Fruit fly (Drosophila melanogaster) whole organism, embryonic: ENCODE measurements around the gene usp.

Experiments used
- Ada2b ChIP-seq: fragments of 200-800 bp; sonication (Bioruptor generic); IDR thresholded peaks from 2 replicates; pipeline ENCODE4 v1.3.6; 2022; ENCODE audit warnings: missing biosample characterization, missing genetic modification characterization
- Atf-2 ChIP-seq: fragments of 200-800 bp; sonication (Bioruptor generic); optimal IDR thresholded peaks from 2 replicates; lab custom pipeline; 2016; ENCODE audit warnings: missing biosample characterization, missing genetic modification characterization
- Atf3 ChIP-seq: fragments of 200-800 bp; sonication (Bioruptor generic); optimal IDR thresholded peaks from 3 replicates; lab custom pipeline; 2016; ENCODE audit warnings: missing biosample characterization, missing genetic modification characterization
- Atf6 ChIP-seq: fragments of 200-800 bp; sonication (Bioruptor generic); IDR thresholded peaks from 2 replicates; pipeline ENCODE4 v1.3.6; 2022; ENCODE audit warnings: missing biosample characterization, missing genetic modification characterization
- B-H1 ChIP-seq: fragments of 200-800 bp; sonication (Bioruptor generic); IDR thresholded peaks from 3 replicates; pipeline ENCODE4 v1.3.6; 2022; ENCODE audit warnings: missing biosample characterization, missing genetic modification characterization
- B-H2 ChIP-seq: fragments of 200-800 bp; sonication (Bioruptor generic); optimal IDR thresholded peaks from 2 replicates; lab custom pipeline; 2018; ENCODE audit warnings: missing biosample characterization, mild to moderate bottlenecking, missing genetic modification characterization
- CG10565 ChIP-seq: fragments of 200-800 bp; sonication (Bioruptor generic); optimal IDR thresholded peaks from 3 replicates; lab custom pipeline; 2016; ENCODE audit warnings: missing biosample characterization, mild to moderate bottlenecking, missing genetic modification characterization
- CG10979 ChIP-seq: fragments of 200-800 bp; sonication (Bioruptor generic); optimal IDR thresholded peaks from 2 replicates; lab custom pipeline; 2018; ENCODE audit warnings: missing biosample characterization, mild to moderate bottlenecking, missing genetic modification characterization, moderate library complexity
- CG11247 ChIP-seq: fragments of 200-800 bp; sonication (Bioruptor generic); IDR thresholded peaks from 2 replicates; pipeline ENCODE4 v1.3.6; 2022; ENCODE audit warnings: missing biosample characterization, missing genetic modification characterization
- CG11456 ChIP-seq: fragments of 200-800 bp; sonication (Bioruptor generic); IDR thresholded peaks from 3 replicates; pipeline ENCODE4 v1.3.6; 2022; ENCODE audit warnings: missing biosample characterization, missing genetic modification characterization
- CG13775 ChIP-seq: fragments of 200-800 bp; sonication (Bioruptor generic); optimal IDR thresholded peaks from 3 replicates; lab custom pipeline; 2017; ENCODE audit warnings: missing biosample characterization, mild to moderate bottlenecking, missing genetic modification characterization
- CG1792 ChIP-seq: fragments of 200-800 bp; sonication (Bioruptor generic); optimal IDR thresholded peaks from 2 replicates; lab custom pipeline; 2016; ENCODE audit warnings: missing biosample characterization, missing genetic modification characterization
- CG2129 ChIP-seq: fragments of 200-800 bp; sonication (Bioruptor generic); IDR thresholded peaks from 2 replicates; pipeline ENCODE4 v1.3.6; 2022; ENCODE audit warnings: missing biosample characterization, missing genetic modification characterization; ENCODE audit not compliant: partially characterized antibody
- CG2875 ChIP-seq: fragments of 200-800 bp; sonication (Bioruptor generic); optimal IDR thresholded peaks from 2 replicates; lab custom pipeline; 2017; ENCODE audit warnings: missing biosample characterization, mild to moderate bottlenecking, missing genetic modification characterization, missing genetic modification reagents
- CG3726 ChIP-seq: fragments of 200-800 bp; sonication (Bioruptor generic); IDR thresholded peaks from 3 replicates; pipeline ENCODE4, ENCODE4 v1.3.6; 2022; ENCODE audit warnings: missing biosample characterization, missing genetic modification characterization
- CG4424 ChIP-seq: fragments of 200-800 bp; sonication (Bioruptor generic); optimal IDR thresholded peaks from 3 replicates; lab custom pipeline; 2016; ENCODE audit warnings: missing biosample characterization, missing genetic modification characterization
- CG4854 ChIP-seq: fragments of 200-800 bp; sonication (Bioruptor generic); optimal IDR thresholded peaks from 2 replicates; lab custom pipeline; 2016; ENCODE audit warnings: missing biosample characterization, missing genetic modification characterization, inconsistent platforms
- CG6272 ChIP-seq: fragments of 200-800 bp; sonication (Bioruptor generic); IDR thresholded peaks from 2 replicates; pipeline ENCODE4 v1.3.6; 2022; ENCODE audit warnings: missing biosample characterization, missing genetic modification characterization
- CG7786 ChIP-seq: fragments of 200-800 bp; sonication (Bioruptor generic); optimal IDR thresholded peaks from 2 replicates; lab custom pipeline; 2016; ENCODE audit warnings: missing biosample characterization, missing genetic modification characterization
- CG8388 ChIP-seq: fragments of 200-800 bp; sonication (Bioruptor generic); optimal IDR thresholded peaks from 2 replicates; lab custom pipeline; 2019; ENCODE audit warnings: missing biosample characterization, mild to moderate bottlenecking, missing genetic modification characterization, moderate library complexity
- CG9437 ChIP-seq: fragments of 200-800 bp; sonication (Bioruptor generic); optimal IDR thresholded peaks from 2 replicates; lab custom pipeline; 2018; ENCODE audit warnings: missing biosample characterization, mild to moderate bottlenecking, missing genetic modification characterization
- CG9609 ChIP-seq: fragments of 200-800 bp; sonication (Bioruptor generic); optimal IDR thresholded peaks from 3 replicates; lab custom pipeline; 2016; ENCODE audit warnings: missing biosample characterization, missing genetic modification characterization
- Dad ChIP-seq: fragments of 200-800 bp; sonication (Bioruptor generic); optimal IDR thresholded peaks from 3 replicates; lab custom pipeline; 2016; ENCODE audit warnings: missing biosample characterization, missing genetic modification characterization
- Fer3 ChIP-seq: fragments of 200-800 bp; sonication (Bioruptor generic); optimal IDR thresholded peaks from 2 replicates; lab custom pipeline; 2018; ENCODE audit warnings: missing biosample characterization, mild to moderate bottlenecking, missing genetic modification characterization, moderate library complexity
- Gsc ChIP-seq: fragments of 200-800 bp; sonication (Bioruptor generic); IDR thresholded peaks from 2 replicates; pipeline ENCODE4 v1.3.6; 2022; ENCODE audit warnings: missing biosample characterization, missing genetic modification characterization
- Nf-YC ChIP-seq: fragments of 200-800 bp; optimal IDR thresholded peaks from 3 replicates; lab custom pipeline; 2019; ENCODE audit warnings: missing biosample characterization, mild to moderate bottlenecking, missing genetic modification characterization, moderate library complexity
- Optix ChIP-seq: fragments of 200-800 bp; sonication (Bioruptor generic); IDR thresholded peaks from 3 replicates; pipeline ENCODE4 v1.3.6; 2022; ENCODE audit warnings: missing biosample characterization, missing genetic modification characterization
- Sox100B ChIP-seq: fragments of 200-800 bp; sonication (Bioruptor generic); optimal IDR thresholded peaks from 3 replicates; lab custom pipeline; 2018; ENCODE audit warnings: missing biosample characterization, mild to moderate bottlenecking, missing genetic modification characterization
- bbx ChIP-seq: fragments of 200-800 bp; sonication (Bioruptor generic); IDR thresholded peaks from 2 replicates; pipeline ENCODE4 v1.3.6; 2022; ENCODE audit warnings: missing biosample characterization, missing genetic modification characterization; ENCODE audit not compliant: partially characterized antibody
- bowl ChIP-seq: fragments of 200-800 bp; sonication (Bioruptor generic); IDR thresholded peaks from 2 replicates; pipeline ENCODE4 v1.3.6; 2022; ENCODE audit warnings: missing biosample characterization, missing genetic modification characterization
- cad ChIP-seq: fragments of >200 bp; optimal IDR thresholded peaks from 2 replicates; lab custom pipeline; 2017; ENCODE audit warnings: missing biosample characterization, missing genetic modification characterization
- disco-r ChIP-seq: fragments of 200-800 bp; sonication (Bioruptor generic); optimal IDR thresholded peaks from 2 replicates; lab custom pipeline; 2016; ENCODE audit warnings: missing biosample characterization, missing genetic modification characterization
- dm ChIP-seq: fragments of 200-800 bp; sonication (Bioruptor generic); optimal IDR thresholded peaks from 3 replicates; lab custom pipeline; 2016; ENCODE audit warnings: missing biosample characterization, missing genetic modification characterization
- exex ChIP-seq: fragments of 200-800 bp; sonication (Bioruptor generic); optimal IDR thresholded peaks from 4 replicates; lab custom pipeline; 2018; ENCODE audit warnings: missing biosample characterization, mild to moderate bottlenecking, missing genetic modification characterization, moderate library complexity
- gfzf ChIP-seq: fragments of 200-800 bp; sonication (Bioruptor generic); optimal IDR thresholded peaks from 2 replicates; lab custom pipeline; 2016; ENCODE audit warnings: missing biosample characterization, mild to moderate bottlenecking, missing genetic modification characterization, moderate library complexity
- insv ChIP-seq, 2 experiments: fragments of 200-800 bp; sonication (Bioruptor generic); optimal IDR thresholded peaks; 3 replicates each; lab custom pipeline; 2016 to 2018; ENCODE audit warnings: missing biosample characterization in 2 of 2, missing genetic modification characterization in 2 of 2
- knrl ChIP-seq: fragments of 200-800 bp; sonication (Bioruptor generic); IDR thresholded peaks from 3 replicates; pipeline ENCODE4 v1.3.6; 2022; ENCODE audit warnings: missing biosample characterization, missing genetic modification characterization; ENCODE audit not compliant: partially characterized antibody
- mam ChIP-seq: fragments of 200-800 bp; sonication (Bioruptor generic); optimal IDR thresholded peaks from 3 replicates; lab custom pipeline; 2016; ENCODE audit warnings: missing biosample characterization, missing genetic modification characterization
- mld ChIP-seq: fragments of 200-800 bp; sonication (Bioruptor generic); IDR thresholded peaks from 3 replicates; pipeline ENCODE4 v1.3.6; 2022; ENCODE audit warnings: missing biosample characterization, missing genetic modification characterization; ENCODE audit not compliant: partially characterized antibody
- nerfin-1 ChIP-seq: fragments of 200-800 bp; sonication (Bioruptor generic); optimal IDR thresholded peaks from 3 replicates; lab custom pipeline; 2019; ENCODE audit warnings: missing biosample characterization, mild to moderate bottlenecking, missing genetic modification characterization, moderate library complexity
- nmo ChIP-seq: fragments of 200-800 bp; sonication (Bioruptor generic); optimal IDR thresholded peaks from 2 replicates; lab custom pipeline; 2018; ENCODE audit warnings: missing biosample characterization, mild to moderate bottlenecking, missing genetic modification characterization, moderate library complexity
- pzg ChIP-seq: fragments of 200-800 bp; sonication (Bioruptor generic); optimal IDR thresholded peaks from 3 replicates; lab custom pipeline; 2018; ENCODE audit warnings: missing biosample characterization, mild to moderate bottlenecking, missing genetic modification characterization, moderate library complexity
- rib ChIP-seq: fragments of 200-800 bp; sonication (Bioruptor generic); IDR thresholded peaks from 2 replicates; pipeline ENCODE4 v1.3.6; 2022; ENCODE audit warnings: missing biosample characterization, missing genetic modification characterization
- salm ChIP-seq: fragments of 200-800 bp; sonication (Bioruptor generic); optimal IDR thresholded peaks from 2 replicates; lab custom pipeline; 2018; ENCODE audit warnings: missing biosample characterization, mild to moderate bottlenecking, missing genetic modification characterization
- sd ChIP-seq: fragments of 200-800 bp; sonication (Bioruptor generic); optimal IDR thresholded peaks from 3 replicates; lab custom pipeline; 2018; ENCODE audit warnings: missing biosample characterization, mild to moderate bottlenecking, missing genetic modification characterization, moderate library complexity
- sna ChIP-seq: fragments of 200-800 bp; sonication (Bioruptor generic); IDR thresholded peaks from 2 replicates; pipeline ENCODE4 v1.3.6; 2022; ENCODE audit warnings: missing biosample characterization, missing genetic modification characterization; ENCODE audit not compliant: partially characterized antibody
- sr ChIP-seq: fragments of 200-800 bp; sonication (Bioruptor generic); IDR thresholded peaks from 3 replicates; pipeline ENCODE4 v1.3.6; 2022; ENCODE audit warnings: missing biosample characterization, missing genetic modification characterization
- ttk ChIP-seq: fragments of 200-800 bp; sonication (Bioruptor generic); IDR thresholded peaks from 2 replicates; pipeline ENCODE4 v2.1.2; 2022; ENCODE audit warnings: missing biosample characterization, missing genetic modification characterization
- twi ChIP-seq: fragments of 200-800 bp; optimal IDR thresholded peaks from 2 replicates; lab custom pipeline; 2019; ENCODE audit warnings: missing biosample characterization, mild to moderate bottlenecking, missing genetic modification characterization, moderate library complexity
- vfl ChIP-seq: fragments of 200-800 bp; sonication (Bioruptor generic); optimal IDR thresholded peaks from 2 replicates; lab custom pipeline; 2016; ENCODE audit warnings: missing biosample characterization, missing genetic modification characterization
- vnd ChIP-seq: fragments of 200-800 bp; sonication (Bioruptor generic); IDR thresholded peaks from 3 replicates; pipeline ENCODE4 v1.3.6; 2022; ENCODE audit warnings: missing biosample characterization, missing genetic modification characterization; ENCODE audit not compliant: partially characterized antibody
- z ChIP-seq: fragments of 200-800 bp; sonication (Bioruptor generic); IDR thresholded peaks from 3 replicates; pipeline ENCODE4 v1.3.6; 2022; ENCODE audit warnings: missing biosample characterization, missing genetic modification characterization

Gene usp

dm6 chrX:2083109-2083508 is 41.0 kb upstream of the usp start (continued):
- TF ChIP-seq CG7786 (GFP tag; lab: Kevin White, UChicago) (peak; percentile 72), B-H1 (GFP tag; lab: Robert Waterston, UW) (peak; percentile 48; the same call in 2 of the 3 replicates), CG9437 (no peak), bowl (GFP tag; lab: Robert Waterston, UW) (no peak), sr (GFP tag; lab: Robert Waterston, UW) (no peak), mld (GFP tag; lab: Robert Waterston, UW) (no peak), sna (no peak), insv (GFP tag; optimal IDR thresholded peaks at IDR 0.05; lab: Kevin White, UChicago) (no peak), CG4854 (GFP tag; lab: Kevin White, UChicago) (peak; percentile 0), Ada2b (GFP tag; lab: Robert Waterston, UW) (peak; percentile 62), vfl (peak; percentile 28), sd (tag; lab: Kevin White, UChicago) (peak; percentile 27), CG11456 (GFP tag; lab: Robert Waterston, UW) (peak; percentile 85), CG3726 (no peak), CG4424 (no peak), rib (GFP tag; lab: Robert Waterston, UW) (peak; percentile 77), cad (no peak), Fer3 (tag; lab: Kevin White, UChicago) (peak; percentile 77), Optix (GFP tag; lab: Robert Waterston, UW) (0 out of 3 replicates have a peak, but pooled peaks have one; percentile 28), knrl (no peak), Atf-2 (GFP tag; lab: Kevin White, UChicago) (peak; percentile 12), Gsc (GFP tag; lab: Robert Waterston, UW) (no peak), ttk (GFP tag; lab: Robert Waterston, UW) (no peak), CG1792 (GFP tag; lab: Kevin White, UChicago) (peak; percentile 12), CG6272 (GFP tag; lab: Robert Waterston, UW) (no peak), Nf-YC (no peak), Sox100B (GFP tag; lab: Kevin White, UChicago) (no peak), twi (no peak), nerfin-1 (tag; lab: Kevin White, UChicago) (no peak), B-H2 (GFP tag; lab: Kevin White, UChicago) (peak; percentile 37), mam (peak; percentile 80), Dad (GFP tag; lab: Kevin White, UChicago) (no peak), Atf3 (GFP tag; lab: Kevin White, UChicago) (no peak), bbx (GFP tag; lab: Robert Waterston, UW) (no peak), Atf6 (GFP tag; lab: Robert Waterston, UW) (peak; percentile 74), disco-r (GFP tag; lab: Kevin White, UChicago) (no peak), CG10565 (GFP tag; lab: Kevin White, UChicago) (no peak), CG8388 (GFP tag; lab: Kevin White, UChicago) (no peak), exex (tag; lab: Kevin White, UChicago) (peak; percentile 5), pzg (GFP tag; lab: Kevin White, UChicago) (no peak), CG2129 (GFP tag; lab: Robert Waterston, UW) (no peak), vnd (GFP tag; lab: Robert Waterston, UW) (no peak), gfzf (GFP tag; lab: Kevin White, UChicago) (no peak), CG13775 (GFP tag; lab: Kevin White, UChicago) (peak; percentile 43), nmo (GFP tag; lab: Kevin White, UChicago) (peak; percentile 30), CG11247 (GFP tag; lab: Robert Waterston, UW) (peak; percentile 66), CG9609 (GFP tag; lab: Kevin White, UChicago) (peak; percentile 39), CG10979 (tag; lab: Kevin White, UChicago) (no peak), salm (tag; lab: Kevin White, UChicago) (no peak), z (GFP tag; lab: Robert Waterston, UW) (no peak), CG2875 (GFP tag; lab: Kevin White, UChicago) (no peak), dm (GFP tag; lab: Kevin White, UChicago) (no peak)
